Worm (Caenorhabditis elegans) whole organism, early embryonic: ENCODE measurements around the gene F10A3.11.

Experiments used
- ama-1 ChIP-seq: fragments of 150-350 bp; optimal IDR thresholded peaks from 2 replicates; lab custom pipeline; 2014
- hnd-1 ChIP-seq: sonication (generic microtip); optimal IDR thresholded peaks from 2 replicates; lab custom pipeline; 2016; ENCODE audit warnings: missing genetic modification characterization, missing compliant biosample characterization

- TF ChIP-seq ama-1 (lab: Kevin White, UChicago) (no peak), hnd-1 (tag; lab: Kevin White, UChicago) (no peak)
Measured at ce11 chrV:16141071-16141470, 21.4 kb upstream of the F10A3.11 start, which contains the start of gene clc-32.
